Fruit fly (Drosophila melanogaster) whole organism: ENCODE data around the gene Trx2.

ENCODE experiments used
- CG8478 ChIP-seq: fragments of >200 bp; optimal IDR thresholded peaks from 2 replicates; lab custom pipeline; 2018; ENCODE audit warnings: inconsistent platforms
- Dll ChIP-seq: fragments of >200 bp; optimal IDR thresholded peaks from 2 replicates; lab custom pipeline; 2017
- pan ChIP-seq: fragments of >200 bp; optimal IDR thresholded peaks from 2 replicates; lab custom pipeline; 2017
- psq ChIP-seq: fragments of >200 bp; optimal IDR thresholded peaks from 2 replicates; lab custom pipeline; 2017
- usp ChIP-seq: fragments of >200 bp; optimal IDR thresholded peaks from 2 replicates; lab custom pipeline; 2017; ENCODE audit warnings: missing biosample characterization, missing genetic modification characterization, mixed read lengths

DNA sequence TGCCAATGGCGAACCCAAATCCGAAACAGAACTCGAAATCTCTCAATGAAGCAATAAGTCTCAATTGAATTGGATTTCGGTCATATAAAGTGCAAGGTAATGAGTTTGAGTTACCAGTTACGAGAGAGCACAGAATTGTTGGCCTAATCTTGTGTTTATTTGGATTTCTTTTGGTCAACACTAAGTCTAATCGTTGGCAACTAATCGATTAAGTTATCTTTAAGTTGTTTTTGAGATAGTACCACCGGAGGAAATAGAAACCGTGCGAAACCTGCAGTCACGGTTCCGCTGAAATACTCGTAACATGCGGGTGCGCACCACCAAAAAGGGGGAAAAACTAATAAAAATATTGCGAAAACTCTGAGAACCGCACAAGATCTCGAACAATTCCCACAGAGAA is 23.8 kb upstream of the Trx2 start, which contains the start of gene CG3841:
- TF ChIP-seq psq (lab: Kevin White, UChicago) (no peak), usp (GFP tag; lab: Kevin White, UChicago) (no peak), CG8478 (no peak), Dll (lab: Kevin White, UChicago) (no peak), pan (lab: Kevin White, UChicago) (no peak)
